Fruit fly (Drosophila melanogaster) whole organism, prepupa: ENCODE data around the gene CG42371.

ENCODE experiments used
- Blimp-1 ChIP-seq: fragments of 200-800 bp; sonication (Bioruptor generic); optimal IDR thresholded peaks from 3 replicates; lab custom pipeline; 2017; ENCODE audit warnings: missing biosample characterization, missing genetic modification characterization, mild to moderate bottlenecking, moderate library complexity, missing genetic modification reagents
- CG11762 ChIP-seq: fragments of 200-800 bp; sonication (Bioruptor generic); optimal IDR thresholded peaks from 3 replicates; lab custom pipeline; 2016; ENCODE audit warnings: missing biosample characterization, missing genetic modification characterization; ENCODE audit not compliant: insufficient read depth
- CG16779 ChIP-seq: fragments of 200-800 bp; sonication (Bioruptor generic); optimal IDR thresholded peaks from 3 replicates; lab custom pipeline; 2017; ENCODE audit warnings: missing biosample characterization, mild to moderate bottlenecking, missing genetic modification characterization
- CG6276 ChIP-seq: fragments of 200-800 bp; sonication (Bioruptor generic); optimal IDR thresholded peaks from 2 replicates; lab custom pipeline; 2017; ENCODE audit warnings: missing biosample characterization, mild to moderate bottlenecking, missing genetic modification characterization
- OdsH ChIP-seq: fragments of 200-800 bp; sonication (Bioruptor generic); optimal IDR thresholded peaks from 3 replicates; lab custom pipeline; 2016; ENCODE audit warnings: missing biosample characterization, missing genetic modification characterization
- Sox15 ChIP-seq: fragments of 200-800 bp; sonication (Bioruptor generic); optimal IDR thresholded peaks from 3 replicates; lab custom pipeline; 2016; ENCODE audit warnings: missing biosample characterization, missing genetic modification characterization
- achi ChIP-seq: fragments of 200-800 bp; sonication (Bioruptor generic); optimal IDR thresholded peaks from 3 replicates; lab custom pipeline; 2016; ENCODE audit warnings: missing biosample characterization, missing genetic modification characterization
- ss ChIP-seq, 2 experiments: fragments of 200-800 bp; sonication (Bioruptor generic); optimal IDR thresholded peaks; 2 replicates in 1 of 2; 3 replicates in 1 of 2; lab custom pipeline; 2017 to 2018; ENCODE audit warnings: mild to moderate bottlenecking in 2 of 2, missing biosample characterization in 2 of 2, missing genetic modification characterization in 2 of 2, moderate library complexity in 1 of 2
- topi ChIP-seq: fragments of 200-800 bp; sonication (Bioruptor generic); optimal IDR thresholded peaks from 3 replicates; lab custom pipeline; 2016; ENCODE audit warnings: missing biosample characterization, missing genetic modification characterization
- vri ChIP-seq: fragments of 200-800 bp; sonication (Bioruptor generic); optimal IDR thresholded peaks from 3 replicates; lab custom pipeline; 2016; ENCODE audit warnings: missing biosample characterization, mild to moderate bottlenecking, missing genetic modification characterization

DNA sequence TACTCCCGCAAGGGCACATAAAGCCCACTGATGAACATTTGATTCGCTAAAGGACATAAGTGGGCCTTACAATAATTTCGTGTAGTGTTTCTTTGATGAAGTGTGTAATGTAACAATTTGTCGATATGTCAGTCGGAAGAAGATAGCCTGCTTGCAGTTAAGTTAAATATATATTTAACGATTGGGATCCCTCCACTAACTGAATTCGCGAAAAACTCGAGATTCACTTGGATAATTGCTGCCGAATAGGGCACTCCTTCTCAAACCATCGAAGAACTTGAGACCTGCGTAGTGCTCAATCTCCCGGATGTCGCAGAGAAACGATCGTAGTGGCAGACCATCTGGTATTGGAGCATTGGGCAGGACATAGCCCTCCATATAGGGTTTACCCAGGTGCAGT is 21.1 kb upstream of the CG42371 start, which contains the start of gene Tengl3:
- TF ChIP-seq achi (no peak), Blimp-1 (GFP tag; lab: Kevin White, UChicago) (no peak), ss (GFP tag; optimal IDR thresholded peaks at IDR 0.05; lab: Kevin White, UChicago) (no peak), CG11762 (GFP tag; lab: Kevin White, UChicago) (no peak), Sox15 (GFP tag; lab: Kevin White, UChicago) (no peak), CG6276 (GFP tag; lab: Kevin White, UChicago) (no peak), CG16779 (tag; lab: Kevin White, UChicago) (no peak), vri (GFP tag; lab: Kevin White, UChicago) (no peak), topi (GFP tag; lab: Kevin White, UChicago) (no peak), OdsH (no peak)
